Worm (Caenorhabditis elegans) whole organism, L3 larva: Measurements from ENCODE around the gene ast-1.

Experiments
- elt-1 ChIP-seq: fragments of 150-350 bp; optimal IDR thresholded peaks from 2 replicates; lab custom pipeline; 2014; ENCODE audit warnings: missing biosample characterization, missing genetic modification characterization
- fos-1 ChIP-seq: fragments of 150-350 bp; optimal IDR thresholded peaks from 2 replicates; lab custom pipeline; 2014; ENCODE audit warnings: missing biosample characterization, missing genetic modification characterization
- lin-15B ChIP-seq: fragments of 150-350 bp; optimal IDR thresholded peaks from 2 replicates; lab custom pipeline; 2014; ENCODE audit warnings: missing biosample characterization, missing genetic modification characterization
- nfya-1 ChIP-seq: sonication (generic microtip); optimal IDR thresholded peaks from 2 replicates; lab custom pipeline; 2017; ENCODE audit warnings: missing genetic modification characterization, mild to moderate bottlenecking, missing compliant biosample characterization, antibody characterized with exemption, moderate library complexity; ENCODE audit not compliant: insufficient read depth
- nhr-11 ChIP-seq: fragments of 150-350 bp; optimal IDR thresholded peaks from 2 replicates; lab custom pipeline; 2014; ENCODE audit warnings: missing biosample characterization, missing genetic modification characterization
- nhr-43 ChIP-seq: sonication (generic microtip); optimal IDR thresholded peaks from 2 replicates; lab custom pipeline; 2016; ENCODE audit warnings: mild to moderate bottlenecking, missing genetic modification characterization, missing compliant biosample characterization; ENCODE audit not compliant: poor library complexity, severe bottlenecking
- nhr-77 ChIP-seq: fragments of 150-350 bp; optimal IDR thresholded peaks from 2 replicates; lab custom pipeline; 2014; ENCODE audit warnings: missing biosample characterization, missing genetic modification characterization
- pha-4 ChIP-seq: fragments of 150-350 bp; optimal IDR thresholded peaks from 2 replicates; lab custom pipeline; 2014; ENCODE audit warnings: missing biosample characterization, missing genetic modification reagents, missing genetic modification characterization
- pqm-1 ChIP-seq: fragments of 150-350 bp; optimal IDR thresholded peaks from 2 replicates; lab custom pipeline; 2017; ENCODE audit warnings: missing biosample characterization, missing genetic modification characterization, inconsistent platforms
- skn-1 ChIP-seq: fragments of 150-350 bp; optimal IDR thresholded peaks from 2 replicates; lab custom pipeline; 2014; ENCODE audit warnings: missing biosample characterization, missing genetic modification characterization
- snpc-4 ChIP-seq: fragments of 150-350 bp; optimal IDR thresholded peaks from 2 replicates; lab custom pipeline; 2014; ENCODE audit warnings: missing biosample characterization, missing genetic modification characterization
- unc-62 ChIP-seq: fragments of 150-350 bp; sonication (generic microtip); optimal IDR thresholded peaks from 4 replicates; lab custom pipeline; 2014; ENCODE audit warnings: missing biosample characterization, missing genetic modification reagents, missing genetic modification characterization
- ztf-4 ChIP-seq: fragments of 150-350 bp; optimal IDR thresholded peaks from 2 replicates; lab custom pipeline; 2014; ENCODE audit warnings: missing biosample characterization, missing genetic modification characterization

DNA sequence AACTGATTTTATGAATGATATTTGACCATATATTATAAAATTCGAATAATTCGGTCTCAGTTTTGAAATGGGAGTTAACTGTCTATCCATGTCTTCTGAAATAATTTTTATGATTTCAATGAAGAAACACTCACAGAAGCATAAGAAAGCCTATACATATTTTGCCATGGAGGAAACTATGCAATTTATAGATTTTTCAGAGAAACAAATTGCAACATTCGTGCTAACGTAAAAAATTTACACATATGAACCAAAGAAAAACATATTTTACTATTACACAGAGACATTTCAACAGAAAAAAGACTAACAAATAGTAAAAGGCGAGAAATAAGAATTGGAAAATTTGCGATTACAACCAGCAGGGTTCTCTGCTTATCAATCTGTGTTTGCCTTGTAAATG is 43.7 kb upstream of the ast-1 start, which contains the start of gene R03H10.7:
- TF ChIP-seq unc-62 (GFP tag; lab: Kevin White, UChicago) (no peak), snpc-4 (tag; lab: Kevin White, UChicago) (no peak), fos-1 (tag; lab: Kevin White, UChicago) (no peak), pha-4 (tag; lab: Kevin White, UChicago) (no peak), lin-15B (tag; lab: Kevin White, UChicago) (no peak), elt-1 (no peak), nhr-11 (no peak), pqm-1 (tag; lab: Kevin White, UChicago) (no peak), nhr-43 (no peak), nhr-77 (tag; lab: Kevin White, UChicago) (no peak), nfya-1 (tag; lab: Kevin White, UChicago) (no peak), skn-1 (no peak), ztf-4 (tag; lab: Kevin White, UChicago) (no peak)
